Fruit fly (Drosophila melanogaster) whole organism, embryonic: ENCODE data around the gene CG6878.

Experiments used
- Atf-2 ChIP-seq: fragments of 200-800 bp; sonication (Bioruptor generic); optimal IDR thresholded peaks from 2 replicates; lab custom pipeline; 2016; ENCODE audit warnings: missing biosample characterization, missing genetic modification characterization
- BEAF-32 ChIP-seq: fragments of 200-800 bp; sonication (Bioruptor generic); optimal IDR thresholded peaks from 3 replicates; lab custom pipeline; 2017; ENCODE audit warnings: missing biosample characterization, missing genetic modification characterization, mild to moderate bottlenecking, moderate library complexity, missing genetic modification reagents
- CG12236 ChIP-seq: fragments of 200-800 bp; sonication (Bioruptor generic); optimal IDR thresholded peaks from 2 replicates; lab custom pipeline; 2016; ENCODE audit warnings: missing biosample characterization, missing genetic modification characterization
- CG12391 ChIP-seq: fragments of 200-800 bp; sonication (Bioruptor generic); optimal IDR thresholded peaks from 3 replicates; lab custom pipeline; 2018; ENCODE audit warnings: missing biosample characterization, mild to moderate bottlenecking, missing genetic modification characterization, moderate library complexity
- CG13287 ChIP-seq: fragments of 200-800 bp; sonication (Bioruptor generic); IDR thresholded peaks from 2 replicates; pipeline ENCODE4 v1.3.6; 2022; ENCODE audit warnings: missing biosample characterization, missing genetic modification characterization; ENCODE audit not compliant: partially characterized antibody
- CG1602 ChIP-seq: fragments of 200-800 bp; sonication (Bioruptor generic); optimal IDR thresholded peaks from 3 replicates; lab custom pipeline; 2016; ENCODE audit warnings: missing biosample characterization, missing genetic modification characterization
- CG1647 ChIP-seq: fragments of 200-800 bp; sonication (Bioruptor generic); optimal IDR thresholded peaks from 3 replicates; lab custom pipeline; 2016; ENCODE audit warnings: missing biosample characterization, missing genetic modification characterization
- CG17568 ChIP-seq: fragments of 200-800 bp; sonication (Bioruptor generic); optimal IDR thresholded peaks from 2 replicates; lab custom pipeline; 2018; ENCODE audit warnings: missing biosample characterization, mild to moderate bottlenecking, missing genetic modification characterization, moderate library complexity
- CG2129 ChIP-seq: fragments of 200-800 bp; sonication (Bioruptor generic); IDR thresholded peaks from 2 replicates; pipeline ENCODE4 v1.3.6; 2022; ENCODE audit warnings: missing biosample characterization, missing genetic modification characterization; ENCODE audit not compliant: partially characterized antibody
- CG3163 ChIP-seq: fragments of 200-800 bp; sonication (Bioruptor generic); optimal IDR thresholded peaks from 3 replicates; lab custom pipeline; 2016; ENCODE audit warnings: missing biosample characterization, missing genetic modification characterization
- CG42726 ChIP-seq: fragments of 200-800 bp; sonication (Bioruptor generic); IDR thresholded peaks from 2 replicates; pipeline ENCODE4 v1.3.6; 2022; ENCODE audit warnings: missing biosample characterization, missing genetic modification characterization; ENCODE audit not compliant: partially characterized antibody
- CG4360 ChIP-seq: fragments of 200-800 bp; sonication (Bioruptor generic); IDR thresholded peaks from 2 replicates; pipeline ENCODE4 v1.3.6; 2022; ENCODE audit warnings: missing biosample characterization, missing genetic modification characterization
- CG6654 ChIP-seq: fragments of 200-800 bp; sonication (Bioruptor generic); optimal IDR thresholded peaks from 2 replicates; lab custom pipeline; 2017; ENCODE audit warnings: missing biosample characterization, mild to moderate bottlenecking, missing genetic modification characterization
- CG7987 ChIP-seq: fragments of 200-800 bp; sonication (Bioruptor generic); optimal IDR thresholded peaks from 2 replicates; lab custom pipeline; 2018; ENCODE audit warnings: missing biosample characterization, mild to moderate bottlenecking, missing genetic modification characterization, moderate library complexity
- CG8089 ChIP-seq: fragments of 200-800 bp; sonication (Bioruptor generic); optimal IDR thresholded peaks from 3 replicates; lab custom pipeline; 2016; ENCODE audit warnings: missing biosample characterization, missing genetic modification characterization
- CG9215 ChIP-seq: fragments of 200-800 bp; sonication (Bioruptor generic); IDR thresholded peaks from 2 replicates; pipeline ENCODE4 v1.3.6; 2022; ENCODE audit warnings: missing biosample characterization, missing genetic modification characterization
- Fer2 ChIP-seq: fragments of 200-800 bp; sonication (Bioruptor generic); optimal IDR thresholded peaks from 2 replicates; lab custom pipeline; 2018; ENCODE audit warnings: missing biosample characterization, mild to moderate bottlenecking, missing genetic modification characterization, moderate library complexity
- Fer3 ChIP-seq: fragments of 200-800 bp; sonication (Bioruptor generic); optimal IDR thresholded peaks from 2 replicates; lab custom pipeline; 2018; ENCODE audit warnings: missing biosample characterization, mild to moderate bottlenecking, missing genetic modification characterization, moderate library complexity
- HLH3B ChIP-seq: fragments of 200-800 bp; sonication (Bioruptor generic); IDR thresholded peaks from 2 replicates; pipeline ENCODE4 v1.3.6; 2022; ENCODE audit warnings: missing biosample characterization, missing genetic modification characterization
- HLH54F ChIP-seq: fragments of 200-800 bp; sonication (Bioruptor generic); optimal IDR thresholded peaks from 3 replicates; lab custom pipeline; 2016; ENCODE audit warnings: missing biosample characterization, missing genetic modification characterization
- Hmx ChIP-seq: fragments of 200-800 bp; sonication (Bioruptor generic); optimal IDR thresholded peaks from 2 replicates; lab custom pipeline; 2016; ENCODE audit warnings: missing biosample characterization, missing genetic modification characterization
- Hr78 ChIP-seq, 2 experiments: fragments of 200-800 bp in 1 of 2; fragments of >200 bp in 1 of 2; sonication (Bioruptor generic) in 1 of 2; optimal IDR thresholded peaks; 2 replicates each; lab custom pipeline; 2017 to 2019; ENCODE audit warnings: missing biosample characterization in 2 of 2, missing genetic modification characterization in 2 of 2, mild to moderate bottlenecking in 1 of 2, moderate library complexity in 1 of 2
- Kr ChIP-seq: fragments of 200-800 bp; sonication (Bioruptor generic); optimal IDR thresholded peaks from 2 replicates; lab custom pipeline; 2017; ENCODE audit warnings: missing biosample characterization, mild to moderate bottlenecking, missing genetic modification characterization
- MTF-1 ChIP-seq: fragments of 200-800 bp; sonication (Bioruptor generic); optimal IDR thresholded peaks from 2 replicates; lab custom pipeline; 2018; ENCODE audit warnings: missing biosample characterization, mild to moderate bottlenecking, missing genetic modification characterization, borderline replicate concordance
- Nf-YB ChIP-seq: fragments of 200-800 bp; sonication (Bioruptor generic); optimal IDR thresholded peaks from 3 replicates; lab custom pipeline; 2019; ENCODE audit warnings: missing biosample characterization, mild to moderate bottlenecking, missing genetic modification characterization, moderate library complexity
- Opbp ChIP-seq: fragments of 200-800 bp; sonication (Bioruptor generic); IDR thresholded peaks from 3 replicates; pipeline ENCODE4 v1.3.6; 2022; ENCODE audit warnings: missing biosample characterization, missing genetic modification characterization; ENCODE audit not compliant: partially characterized antibody
- Ptx1 ChIP-seq: fragments of 200-800 bp; sonication (Bioruptor generic); IDR thresholded peaks from 2 replicates; pipeline ENCODE4 v1.3.6; 2022; ENCODE audit warnings: missing biosample characterization, missing genetic modification characterization
- Ravus ChIP-seq: fragments of 200-800 bp; sonication (Bioruptor generic); IDR thresholded peaks from 2 replicates; pipeline ENCODE4 v1.3.6; 2022; ENCODE audit warnings: missing biosample characterization, missing genetic modification characterization
- Rx ChIP-seq: fragments of 200-800 bp; sonication (Bioruptor generic); IDR thresholded peaks from 2 replicates; pipeline ENCODE4 v1.3.6; 2022; ENCODE audit warnings: missing biosample characterization, missing genetic modification characterization
- aop ChIP-seq: fragments of 200-800 bp; sonication (Bioruptor generic); IDR thresholded peaks from 2 replicates; pipeline ENCODE4 v1.3.6; 2022; ENCODE audit warnings: missing biosample characterization, missing genetic modification characterization
- bab2 ChIP-seq: fragments of 200-800 bp; sonication (Bioruptor generic); optimal IDR thresholded peaks from 2 replicates; lab custom pipeline; 2016; ENCODE audit warnings: missing biosample characterization, missing genetic modification characterization
- bbx ChIP-seq: fragments of 200-800 bp; sonication (Bioruptor generic); IDR thresholded peaks from 2 replicates; pipeline ENCODE4 v1.3.6; 2022; ENCODE audit warnings: missing biosample characterization, missing genetic modification characterization; ENCODE audit not compliant: partially characterized antibody
- cad ChIP-seq: fragments of >200 bp; optimal IDR thresholded peaks from 2 replicates; lab custom pipeline; 2017; ENCODE audit warnings: missing biosample characterization, missing genetic modification characterization
- chm ChIP-seq: fragments of 200-800 bp; sonication (Bioruptor generic); IDR thresholded peaks from 2 replicates; pipeline ENCODE4 v1.3.6; 2022; ENCODE audit warnings: missing biosample characterization, missing genetic modification characterization
- crp ChIP-seq, 2 experiments: fragments of 200-800 bp; sonication (Bioruptor generic); optimal IDR thresholded peaks; 2 replicates in 1 of 2; 3 replicates in 1 of 2; lab custom pipeline; 2017; ENCODE audit warnings: missing biosample characterization in 2 of 2, missing genetic modification characterization in 2 of 2, mild to moderate bottlenecking in 1 of 2, moderate library complexity in 1 of 2
- dm ChIP-seq: fragments of 200-800 bp; sonication (Bioruptor generic); optimal IDR thresholded peaks from 3 replicates; lab custom pipeline; 2016; ENCODE audit warnings: missing biosample characterization, missing genetic modification characterization
- gcm ChIP-seq: fragments of 200-800 bp; sonication (Bioruptor generic); optimal IDR thresholded peaks from 2 replicates; lab custom pipeline; 2019; ENCODE audit warnings: missing biosample characterization, mild to moderate bottlenecking, missing genetic modification characterization, moderate library complexity
- gcm2 ChIP-seq: fragments of 200-800 bp; sonication (Bioruptor generic); optimal IDR thresholded peaks from 2 replicates; lab custom pipeline; 2016; ENCODE audit warnings: missing biosample characterization, missing genetic modification characterization
- grn ChIP-seq: fragments of 200-800 bp; sonication (Bioruptor generic); optimal IDR thresholded peaks from 3 replicates; lab custom pipeline; 2017; ENCODE audit warnings: missing biosample characterization, missing genetic modification characterization
- gsb-n ChIP-seq: fragments of 200-800 bp; sonication (Bioruptor generic); optimal IDR thresholded peaks from 3 replicates; lab custom pipeline; 2018; ENCODE audit warnings: missing biosample characterization, mild to moderate bottlenecking, missing genetic modification characterization
- hkb ChIP-seq, 2 experiments: fragments of 200-800 bp in 1 of 2; fragments of >200 bp in 1 of 2; sonication (Bioruptor generic) in 1 of 2; IDR thresholded peaks in 1 of 2; optimal IDR thresholded peaks in 1 of 2; 2 replicates each; pipeline versions ENCODE4 v1.3.6 to Lab custom; 2017 to 2022; ENCODE audit warnings: missing biosample characterization in 1 of 2, missing genetic modification characterization in 1 of 2
- kah ChIP-seq: fragments of 200-800 bp; sonication (Bioruptor generic); optimal IDR thresholded peaks from 2 replicates; lab custom pipeline; 2018; ENCODE audit warnings: missing biosample characterization, mild to moderate bottlenecking, missing genetic modification characterization
- pita ChIP-seq: fragments of 200-800 bp; sonication (Bioruptor generic); optimal IDR thresholded peaks from 2 replicates; lab custom pipeline; 2017; ENCODE audit warnings: missing biosample characterization, mild to moderate bottlenecking, missing genetic modification characterization
- psq ChIP-seq: fragments of 200-800 bp; sonication (Bioruptor generic); optimal IDR thresholded peaks from 2 replicates; lab custom pipeline; 2017; ENCODE audit warnings: missing biosample characterization, missing genetic modification characterization
- repo ChIP-seq: fragments of 200-800 bp; sonication (Bioruptor generic); optimal IDR thresholded peaks from 2 replicates; lab custom pipeline; 2016; ENCODE audit warnings: missing biosample characterization, missing genetic modification characterization
- row ChIP-seq: fragments of 200-800 bp; sonication (Bioruptor generic); IDR thresholded peaks from 3 replicates; pipeline ENCODE4 v1.3.6; 2022; ENCODE audit warnings: missing biosample characterization, missing genetic modification characterization
- sc ChIP-seq, 3 experiments: fragments of >200 bp in 2 of 3; fragments of 200-800 bp in 1 of 3; sonication (Bioruptor generic) in 1 of 3; optimal IDR thresholded peaks; 2 replicates in 2 of 3; 3 replicates in 1 of 3; lab custom pipeline; 2017; ENCODE audit warnings: mild to moderate bottlenecking in 1 of 3, missing biosample characterization in 1 of 3, missing genetic modification characterization in 1 of 3, missing genetic modification reagents in 1 of 3
- ttk ChIP-seq: fragments of 200-800 bp; sonication (Bioruptor generic); IDR thresholded peaks from 2 replicates; pipeline ENCODE4 v2.1.2; 2022; ENCODE audit warnings: missing biosample characterization, missing genetic modification characterization
- tup ChIP-seq: fragments of 200-800 bp; sonication (Bioruptor generic); optimal IDR thresholded peaks from 2 replicates; lab custom pipeline; 2016; ENCODE audit warnings: missing biosample characterization, mild to moderate bottlenecking, missing genetic modification characterization, moderate library complexity
- usp ChIP-seq: fragments of >200 bp; optimal IDR thresholded peaks from 2 replicates; lab custom pipeline; 2017; ENCODE audit warnings: missing biosample characterization, missing genetic modification characterization

Gene CG6878

DNA sequence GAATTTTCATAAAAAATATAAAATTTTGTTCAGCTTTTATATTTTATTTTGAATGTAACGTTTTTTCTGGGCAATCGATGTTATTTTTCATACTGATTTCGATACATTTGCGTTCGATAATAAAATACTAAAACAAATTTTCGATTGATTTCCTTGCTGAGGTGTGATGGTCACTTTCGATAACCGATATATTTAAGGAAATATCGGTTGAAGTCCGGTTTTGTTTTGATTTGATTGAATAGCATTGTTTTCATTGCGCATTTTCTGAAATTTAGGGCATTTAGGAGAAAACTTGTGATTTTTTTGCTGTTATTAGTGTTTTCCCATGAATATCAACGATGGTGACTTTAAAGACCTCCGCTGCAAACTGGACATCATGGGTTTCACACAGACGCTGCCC is 45.1 kb upstream of the CG6878 start, which contains the start of gene Cep135 (continued):
- no peak for TF ChIP-seq Fer3 (tag; lab: Kevin White, UChicago)
- TF ChIP-seq CG3163 (GFP tag; lab: Kevin White, UChicago) = no peak
- TF ChIP-seq Opbp (GFP tag; lab: Robert Waterston, UW) = peak; percentile 79; the same call in 2 of the 3 replicates
- TF ChIP-seq CG6654 (GFP tag; lab: Kevin White, UChicago) = no peak
- no peak for TF ChIP-seq row (GFP tag; lab: Robert Waterston, UW)
- TF ChIP-seq dm (GFP tag; lab: Kevin White, UChicago) = no peak
- no peak for TF ChIP-seq Nf-YB (GFP tag; lab: Kevin White, UChicago)
- TF ChIP-seq aop = no peak
- no peak for TF ChIP-seq CG9215
- TF ChIP-seq HLH54F (GFP tag; lab: Kevin White, UChicago) = no peak
- TF ChIP-seq MTF-1 (GFP tag; lab: Kevin White, UChicago) = no peak
- no peak for TF ChIP-seq CG17568 (GFP tag; lab: Kevin White, UChicago)
- no peak for TF ChIP-seq pita
- TF ChIP-seq bbx (GFP tag; lab: Robert Waterston, UW) = peak; percentile 85
- no peak for TF ChIP-seq Ptx1 (GFP tag; lab: Robert Waterston, UW)
- TF ChIP-seq grn (GFP tag; lab: Kevin White, UChicago) = no peak
- TF ChIP-seq CG2129 (GFP tag; lab: Robert Waterston, UW) = peak; percentile 48
- no peak for TF ChIP-seq CG12236 (GFP tag; lab: Kevin White, UChicago)
- no peak for TF ChIP-seq Hmx (GFP tag; lab: Kevin White, UChicago)
- no peak for TF ChIP-seq CG12391 (tag; lab: Kevin White, UChicago)
- TF ChIP-seq CG4360 (GFP tag; lab: Robert Waterston, UW) = no peak
- no peak for TF ChIP-seq CG1602 (GFP tag; lab: Kevin White, UChicago)
- no peak for TF ChIP-seq chm
- TF ChIP-seq CG1647 = no peak
- TF ChIP-seq Atf-2 = no peak
- peak; percentile 96 for TF ChIP-seq CG13287 (GFP tag; lab: Robert Waterston, UW)
- TF ChIP-seq BEAF-32 (GFP tag; lab: Kevin White, UChicago) = peak; percentile 71
- TF ChIP-seq psq (GFP tag; lab: Kevin White, UChicago) = no peak
- no peak for TF ChIP-seq Ravus (GFP tag; lab: Robert Waterston, UW)
- TF ChIP-seq ttk (GFP tag; lab: Robert Waterston, UW) = no peak
- TF ChIP-seq gcm (GFP tag; lab: Kevin White, UChicago) = no peak
- TF ChIP-seq repo (GFP tag; lab: Kevin White, UChicago) = no peak
- no peak for TF ChIP-seq gcm2 (GFP tag; lab: Kevin White, UChicago)
- TF ChIP-seq hkb (optimal IDR thresholded peaks at IDR 0.05; lab: Kevin White, UChicago) = no peak
- TF ChIP-seq hkb (GFP tag; IDR thresholded peaks at IDR 0.05; lab: Robert Waterston, UW) = no peak
- TF ChIP-seq bab2 (GFP tag; lab: Kevin White, UChicago) = no peak
- TF ChIP-seq Rx = no peak
- TF ChIP-seq Fer2 = no peak
- TF ChIP-seq CG7987 (GFP tag; lab: Kevin White, UChicago) = no peak
- no peak for TF ChIP-seq CG8089 (GFP tag; lab: Kevin White, UChicago)
- peak; percentile 51; the same call in 1 of the 2 replicates for TF ChIP-seq CG42726 (GFP tag; lab: Robert Waterston, UW)
- no peak for TF ChIP-seq usp
- no peak for TF ChIP-seq gsb-n (tag; lab: Kevin White, UChicago)
- no peak for TF ChIP-seq Kr (GFP tag; lab: Kevin White, UChicago)
- TF ChIP-seq crp (GFP tag; optimal IDR thresholded peaks at IDR 0.05; lab: Kevin White, UChicago) = no peak
- no peak for TF ChIP-seq tup (GFP tag; lab: Kevin White, UChicago)
- TF ChIP-seq Hr78 (GFP tag; optimal IDR thresholded peaks at IDR 0.05; lab: Kevin White, UChicago) = no peak
- no peak for TF ChIP-seq sc (optimal IDR thresholded peaks at IDR 0.05; lab: Kevin White, UChicago)
- TF ChIP-seq sc (GFP tag; optimal IDR thresholded peaks at IDR 0.05; lab: Kevin White, UChicago) = no peak
- TF ChIP-seq HLH3B = no peak
- no peak for TF ChIP-seq kah
- no peak for TF ChIP-seq cad (GFP tag; lab: Kevin White, UChicago)
